Worm (Caenorhabditis elegans) whole organism, late embryonic: ENCODE results near the gene wrm-1.

ENCODE experiments used
- ceh-9 ChIP-seq: sonication (generic microtip); optimal IDR thresholded peaks from 2 replicates; lab custom pipeline; 2016; ENCODE audit warnings: mild to moderate bottlenecking, missing genetic modification characterization, inconsistent platforms, missing compliant biosample characterization
- hlh-15 ChIP-seq: sonication (generic microtip); optimal IDR thresholded peaks from 2 replicates; lab custom pipeline; 2016; ENCODE audit warnings: missing genetic modification characterization, missing compliant biosample characterization
- unc-42 ChIP-seq: sonication (generic microtip); optimal IDR thresholded peaks from 2 replicates; lab custom pipeline; 2016; ENCODE audit warnings: missing genotype, missing genetic modification characterization, missing compliant biosample characterization

ce11 chrIII:5760721-5761120 lies 38.1 kb downstream of the wrm-1 start:
- TF ChIP-seq unc-42 (tag; lab: Kevin White, UChicago) (peak; percentile 73), hlh-15 (tag; lab: Kevin White, UChicago) (no peak), ceh-9 (tag; lab: Kevin White, UChicago) (no peak)
